Worm (Caenorhabditis elegans) whole organism, early embryonic: ENCODE measurements around the gene C25H3.17.

Experiments used
- F13C5.2 ChIP-seq: sonication (generic microtip); optimal IDR thresholded peaks from 2 replicates; lab custom pipeline; 2017; ENCODE audit warnings: mild to moderate bottlenecking, missing genetic modification characterization, inconsistent platforms, missing compliant biosample characterization
- ama-1 ChIP-seq: fragments of 150-350 bp; optimal IDR thresholded peaks from 2 replicates; lab custom pipeline; 2014
- ceh-36 ChIP-seq: sonication (generic microtip); optimal IDR thresholded peaks from 2 replicates; lab custom pipeline; 2016; ENCODE audit warnings: missing genetic modification characterization, inconsistent platforms, missing compliant biosample characterization
- flt-1 ChIP-seq: fragments of 200-800 bp; sonication (Bioruptor generic); IDR thresholded peaks from 2 replicates; pipeline ENCODE4 v1.3.6; 2022; ENCODE audit warnings: missing genetic modification characterization, missing compliant biosample characterization
- scrt-1 ChIP-seq: fragments of 200-800 bp; sonication (Bioruptor generic); IDR thresholded peaks from 2 replicates; pipeline ENCODE4 v1.3.6; 2022; ENCODE audit warnings: missing genetic modification characterization, missing compliant biosample characterization
- tbx-37 ChIP-seq: fragments of 200-800 bp; sonication (Bioruptor generic); conservative IDR thresholded peaks from 2 replicates; pipeline ENCODE4 v1.3.6; 2022; ENCODE audit warnings: missing genetic modification reagents, missing genetic modification characterization, missing compliant biosample characterization

DNA sequence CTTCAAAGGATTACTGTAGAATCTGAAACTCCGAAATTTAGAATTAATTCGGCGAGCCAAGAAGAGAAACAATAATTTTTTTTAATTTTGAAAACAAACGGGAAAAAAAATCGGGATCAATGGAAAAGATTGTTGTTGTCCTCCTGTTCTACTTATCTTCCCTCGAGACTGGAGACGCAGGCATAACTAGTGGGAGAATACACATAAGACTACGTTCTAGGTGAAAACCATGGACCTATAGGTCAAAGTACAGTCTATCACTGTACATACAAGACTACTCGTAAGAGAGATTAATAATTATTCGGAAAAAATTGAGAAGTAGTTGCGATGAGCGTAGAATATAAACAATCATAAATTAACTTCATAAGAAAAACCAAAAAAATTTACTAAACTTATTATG is 50.2 kb downstream of the C25H3.17 start, which contains the start of gene dhs-6:
- TF ChIP-seq ama-1 (lab: Kevin White, UChicago) (no peak), flt-1 (GFP tag; lab: Robert Waterston, UW) (no peak), F13C5.2 (tag; lab: Kevin White, UChicago) (no peak), tbx-37 (no peak), ceh-36 (no peak), scrt-1 (GFP tag; lab: Robert Waterston, UW) (no peak)
